Fruit fly (Drosophila melanogaster): ENCODE results near the gene CG16820.
A peak's percentile ranks its signal among the peaks of the same experiment; 100 is the strongest.

Gene CG16820

DNA sequence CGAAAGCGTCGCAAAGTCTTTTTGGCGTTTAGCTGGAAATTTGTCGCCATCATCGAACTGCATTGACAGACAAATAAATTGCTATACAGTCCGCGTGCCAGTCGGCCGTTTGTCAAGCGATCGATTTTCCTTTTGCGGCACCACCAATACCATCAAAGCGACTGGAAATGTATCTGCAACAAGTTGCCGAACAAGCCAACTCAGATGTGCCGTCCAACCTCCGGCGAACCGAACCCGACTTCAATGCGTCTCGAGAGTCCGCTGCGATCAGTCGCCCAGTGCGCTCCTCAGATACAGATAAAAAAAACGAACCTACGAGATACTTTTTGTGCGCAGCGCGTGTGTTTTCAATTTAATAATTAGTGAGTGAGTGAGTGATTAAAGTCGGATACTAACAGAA is 20.6 kb downstream of the CG16820 start:
- TF ChIP-seq CG31224 (GFP tag; IDR thresholded peaks at IDR 0.05) (no peak), Ets65A (GFP tag) (peak; percentile 83), row (GFP tag; IDR thresholded peaks at IDR 0.05) (0 out of 3 replicates have a peak, but pooled peaks have one; percentile 21), Jarid2 (GFP tag; optimal IDR thresholded peaks at IDR 0.05) (peak; percentile 13), Med (GFP tag) (peak; percentile 22), Drgx (GFP tag; IDR thresholded peaks at IDR 0.05) (peak; percentile 43; the same call in 1 of the 2 replicates), CG11504 (tag; optimal IDR thresholded peaks at IDR 0.05) (peak; percentile 96), CG5180 (GFP tag; optimal IDR thresholded peaks at IDR 0.05) (peak; percentile 87), CG15601 (tag; optimal IDR thresholded peaks at IDR 0.05) (peak; percentile 5), CG6272 (GFP tag; IDR thresholded peaks at IDR 0.05) (no peak), sens (GFP tag) (peak; percentile 55)

dm6 chr2L:13268040-13268652 is 22.1 kb downstream of the CG16820 start:
- TF ChIP-seq lmd (GFP tag; IDR thresholded peaks at IDR 0.05) (0 out of 2 replicates have a peak, but pooled peaks have one; percentile 15), Myb (GFP tag; optimal IDR thresholded peaks at IDR 0.05) (no peak), nmo (GFP tag; optimal IDR thresholded peaks at IDR 0.05) (peak; percentile 12), nom (GFP tag; optimal IDR thresholded peaks at IDR 0.05) (peak; percentile 41), HmgZ (tag; optimal IDR thresholded peaks at IDR 0.05) (no peak), Xrp1 (GFP tag; IDR thresholded peaks at IDR 0.05) (peak; percentile 31; the same call in 1 of the 2 replicates), Blimp-1 (GFP tag; optimal IDR thresholded peaks at IDR 0.05) (peak; percentile 5), CG6813 (GFP tag; optimal IDR thresholded peaks at IDR 0.05) (no peak), CG11504 (tag; optimal IDR thresholded peaks at IDR 0.05) (peak; percentile 3), CG2199 (GFP tag; IDR thresholded peaks at IDR 0.05) (0 out of 3 replicates have a peak, but pooled peaks have one; percentile 15), CHES-1-like (GFP tag; optimal IDR thresholded peaks at IDR 0.05) (no peak), CG10979 (tag; optimal IDR thresholded peaks at IDR 0.05) (peak; percentile 10)

dm6 chr2L:13272541-13272940 is 26.5 kb downstream of the CG16820 start:
- no peak for TF ChIP-seq Bteb2 (GFP tag; optimal IDR thresholded peaks at IDR 0.05)
- TF ChIP-seq Ets65A (GFP tag) = peak; percentile 0
- TF ChIP-seq wor (GFP tag; IDR thresholded peaks at IDR 0.05) = no peak
- TF ChIP-seq Sox100B (GFP tag; optimal IDR thresholded peaks at IDR 0.05) = no peak
- TF ChIP-seq CTCF (GFP tag; optimal IDR thresholded peaks at IDR 0.05) = no peak
- peak in 1 of 2 experiments; percentile 18 for TF ChIP-seq Dfd (GFP tag; optimal IDR thresholded peaks at IDR 0.05)

dm6 chr2L:13285791-13286190 is 39.8 kb downstream of the CG16820 start:
- peak; percentile 56 for TF ChIP-seq Ets65A (GFP tag)
- TF ChIP-seq ftz-f1 (GFP tag; optimal IDR thresholded peaks at IDR 0.05) = peak; percentile 34
- no peak for TF ChIP-seq eyg (GFP tag; optimal IDR thresholded peaks at IDR 0.05)
- no peak for TF ChIP-seq CG11398 (GFP tag; optimal IDR thresholded peaks at IDR 0.05)
- TF ChIP-seq ewg (GFP tag; optimal IDR thresholded peaks at IDR 0.05) = peak; percentile 77
- peak; percentile 92 for TF ChIP-seq scrt (GFP tag; optimal IDR thresholded peaks at IDR 0.05)

DNA sequence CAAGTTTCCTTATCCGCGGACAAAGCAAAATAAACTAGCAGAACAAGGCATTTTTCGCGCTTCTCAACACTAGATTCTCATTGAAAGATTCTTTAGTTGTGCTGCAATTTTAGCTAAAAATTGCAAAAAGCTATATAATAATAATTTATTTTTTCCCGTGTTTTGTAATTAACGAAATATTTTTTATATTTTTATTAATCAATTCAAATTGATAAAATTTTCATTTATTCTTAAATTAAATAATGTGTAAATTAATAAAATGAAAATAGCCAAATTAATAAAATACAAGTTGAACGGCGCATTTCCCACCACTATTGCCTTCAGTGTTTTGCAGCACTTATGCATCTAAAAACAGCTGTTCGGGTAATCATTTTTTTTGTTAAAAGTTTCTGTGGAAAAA is 40.4 kb downstream of the CG16820 start, which contains the start of the genes Drep4 and Uvrag:
TSS of gene Drep4 (minus strand) at position 7 of the 400 bp plus-strand sequence.
TSS of gene Uvrag (plus strand) at position 322 of the 400 bp plus-strand sequence.
- TF ChIP-seq trem (tag; optimal IDR thresholded peaks at IDR 0.05) = peak; percentile 67
- TF ChIP-seq lola (GFP tag; optimal IDR thresholded peaks at IDR 0.05) = no peak
- TF ChIP-seq ttk (GFP tag; IDR thresholded peaks at IDR 0.05) = peak; percentile 62
- TF ChIP-seq Side (GFP tag; optimal IDR thresholded peaks at IDR 0.05) = no peak
- no peak for TF ChIP-seq gcm (GFP tag; optimal IDR thresholded peaks at IDR 0.05)
- no peak for TF ChIP-seq Pdp1 (GFP tag; optimal IDR thresholded peaks at IDR 0.05)
- no peak for TF ChIP-seq Lim3 (GFP tag; IDR thresholded peaks at IDR 0.05)
- no peak; the same call in 1 of the 2 replicates for TF ChIP-seq CG14441 (GFP tag; IDR thresholded peaks at IDR 0.05)
- no peak for TF ChIP-seq CG11504 (tag; optimal IDR thresholded peaks at IDR 0.05)
- no peak for TF ChIP-seq CG4730 (GFP tag; IDR thresholded peaks at IDR 0.05)
- TF ChIP-seq CG7786 (GFP tag; optimal IDR thresholded peaks at IDR 0.05) = no peak
- TF ChIP-seq ac (GFP tag; optimal IDR thresholded peaks at IDR 0.05) = no peak
- TF ChIP-seq Bteb2 (GFP tag; optimal IDR thresholded peaks at IDR 0.05) = no peak
- TF ChIP-seq zfh1 (GFP tag; IDR thresholded peaks at IDR 0.05) = no peak
- TF ChIP-seq MTF-1 (GFP tag; optimal IDR thresholded peaks at IDR 0.05; ENCODE audit: borderline replicate concordance) = no peak

Data from whole organism, embryonic.